Fruit fly (Drosophila melanogaster) whole organism, embryonic: ENCODE data around the gene phol.

Experiments
- Bgb ChIP-seq: fragments of 200-800 bp; sonication (Bioruptor generic); IDR thresholded peaks from 2 replicates; pipeline ENCODE4 v1.3.6; 2022; ENCODE audit warnings: missing biosample characterization, missing genetic modification characterization; ENCODE audit not compliant: partially characterized antibody
- Bteb2 ChIP-seq: fragments of 200-800 bp; sonication (Bioruptor generic); optimal IDR thresholded peaks from 2 replicates; lab custom pipeline; 2016; ENCODE audit warnings: missing biosample characterization, missing genetic modification characterization
- CG10959 ChIP-seq: fragments of 200-800 bp; sonication (Bioruptor generic); IDR thresholded peaks from 2 replicates; pipeline ENCODE4 v1.3.6; 2022; ENCODE audit warnings: missing biosample characterization, missing genetic modification characterization
- CG13296 ChIP-seq: fragments of 200-800 bp; sonication (Bioruptor generic); optimal IDR thresholded peaks from 3 replicates; lab custom pipeline; 2018; ENCODE audit warnings: missing biosample characterization, mild to moderate bottlenecking, missing genetic modification characterization
- CG17359 ChIP-seq: fragments of 200-800 bp; sonication (Bioruptor generic); optimal IDR thresholded peaks from 3 replicates; lab custom pipeline; 2018; ENCODE audit warnings: missing biosample characterization, mild to moderate bottlenecking, missing genetic modification characterization, moderate library complexity
- CG17361 ChIP-seq: fragments of 200-800 bp; sonication (Bioruptor generic); IDR thresholded peaks from 3 replicates; pipeline ENCODE4 v1.3.6; 2022; ENCODE audit warnings: missing biosample characterization, missing genetic modification characterization
- CG17802 ChIP-seq: fragments of 200-800 bp; sonication (Bioruptor generic); optimal IDR thresholded peaks from 2 replicates; lab custom pipeline; 2018; ENCODE audit warnings: missing biosample characterization, mild to moderate bottlenecking, missing genetic modification characterization, moderate library complexity
- CG2199 ChIP-seq: fragments of 200-800 bp; sonication (Bioruptor generic); IDR thresholded peaks from 3 replicates; pipeline ENCODE4 v1.3.6; 2022; ENCODE audit warnings: missing biosample characterization, missing genetic modification characterization
- CG2202 ChIP-seq: fragments of 200-800 bp; sonication (Bioruptor generic); optimal IDR thresholded peaks from 2 replicates; lab custom pipeline; 2018; ENCODE audit warnings: missing biosample characterization, mild to moderate bottlenecking, missing genetic modification characterization
- CG2875 ChIP-seq: fragments of 200-800 bp; sonication (Bioruptor generic); optimal IDR thresholded peaks from 2 replicates; lab custom pipeline; 2017; ENCODE audit warnings: missing biosample characterization, mild to moderate bottlenecking, missing genetic modification characterization, missing genetic modification reagents
- CG30403 ChIP-seq: fragments of 200-800 bp; sonication (Bioruptor generic); optimal IDR thresholded peaks from 3 replicates; lab custom pipeline; 2016; ENCODE audit warnings: missing biosample characterization, missing genetic modification characterization
- CG42726 ChIP-seq: fragments of 200-800 bp; sonication (Bioruptor generic); IDR thresholded peaks from 2 replicates; pipeline ENCODE4 v1.3.6; 2022; ENCODE audit warnings: missing biosample characterization, missing genetic modification characterization; ENCODE audit not compliant: partially characterized antibody
- CG4404 ChIP-seq: fragments of 200-800 bp; sonication (Bioruptor generic); IDR thresholded peaks from 2 replicates; pipeline ENCODE4 v1.3.6; 2022; ENCODE audit warnings: missing biosample characterization, missing genetic modification characterization
- CG4707 ChIP-seq: fragments of 200-800 bp; sonication (Bioruptor generic); optimal IDR thresholded peaks from 2 replicates; lab custom pipeline; 2018; ENCODE audit warnings: missing biosample characterization, mild to moderate bottlenecking, missing genetic modification characterization, moderate library complexity
- CG6272 ChIP-seq: fragments of 200-800 bp; sonication (Bioruptor generic); IDR thresholded peaks from 2 replicates; pipeline ENCODE4 v1.3.6; 2022; ENCODE audit warnings: missing biosample characterization, missing genetic modification characterization
- CG6689 ChIP-seq: fragments of 200-800 bp; sonication (Bioruptor generic); IDR thresholded peaks from 2 replicates; pipeline ENCODE4 v1.3.6; 2022; ENCODE audit warnings: missing biosample characterization, missing genetic modification characterization
- CG7271 ChIP-seq: fragments of 200-800 bp; sonication (Bioruptor generic); optimal IDR thresholded peaks from 2 replicates; lab custom pipeline; 2018; ENCODE audit warnings: missing biosample characterization, mild to moderate bottlenecking, missing genetic modification characterization, moderate library complexity
- CG7745 ChIP-seq: fragments of 200-800 bp; sonication (Bioruptor generic); optimal IDR thresholded peaks from 2 replicates; lab custom pipeline; 2018; ENCODE audit warnings: missing biosample characterization, mild to moderate bottlenecking, missing genetic modification characterization, moderate library complexity
- CG8359 ChIP-seq: fragments of 200-800 bp; sonication (Bioruptor generic); optimal IDR thresholded peaks from 2 replicates; lab custom pipeline; 2017; ENCODE audit warnings: missing biosample characterization, mild to moderate bottlenecking, missing genetic modification characterization, borderline replicate concordance
- CG9817 ChIP-seq: fragments of 200-800 bp; sonication (Bioruptor generic); optimal IDR thresholded peaks from 2 replicates; lab custom pipeline; 2018; ENCODE audit warnings: missing biosample characterization, mild to moderate bottlenecking, missing genetic modification characterization, moderate library complexity
- Camta ChIP-seq: fragments of 200-800 bp; sonication (Bioruptor generic); optimal IDR thresholded peaks from 2 replicates; lab custom pipeline; 2016; ENCODE audit warnings: missing biosample characterization, missing genetic modification characterization
- Dfd ChIP-seq, 2 experiments: fragments of >200 bp; optimal IDR thresholded peaks; 2 replicates each; lab custom pipeline; 2017; ENCODE audit warnings: missing biosample characterization in 2 of 2, missing genetic modification characterization in 2 of 2
- Dip2 ChIP-seq: fragments of 200-800 bp; sonication (Bioruptor generic); IDR thresholded peaks from 2 replicates; pipeline ENCODE4 v1.3.6; 2022; ENCODE audit warnings: missing biosample characterization, missing genetic modification characterization
- Doc3 ChIP-seq: fragments of 200-800 bp; sonication (Bioruptor generic); IDR thresholded peaks from 3 replicates; pipeline ENCODE4 v1.3.6; 2022; ENCODE audit warnings: missing biosample characterization, missing genetic modification characterization; ENCODE audit not compliant: partially characterized antibody
- Drgx ChIP-seq: fragments of 200-800 bp; sonication (Bioruptor generic); IDR thresholded peaks from 2 replicates; pipeline ENCODE4 v1.3.6; 2022; ENCODE audit warnings: missing biosample characterization, missing genetic modification characterization
- HLH54F ChIP-seq: fragments of 200-800 bp; sonication (Bioruptor generic); optimal IDR thresholded peaks from 3 replicates; lab custom pipeline; 2016; ENCODE audit warnings: missing biosample characterization, missing genetic modification characterization
- Hey ChIP-seq: fragments of 200-800 bp; sonication (Bioruptor generic); optimal IDR thresholded peaks from 3 replicates; lab custom pipeline; 2018; ENCODE audit warnings: missing biosample characterization, mild to moderate bottlenecking, missing genetic modification characterization
- Hmx ChIP-seq: fragments of 200-800 bp; sonication (Bioruptor generic); optimal IDR thresholded peaks from 2 replicates; lab custom pipeline; 2016; ENCODE audit warnings: missing biosample characterization, missing genetic modification characterization
- MESR4 ChIP-seq: fragments of 200-800 bp; sonication (Bioruptor generic); optimal IDR thresholded peaks from 2 replicates; lab custom pipeline; 2018; ENCODE audit warnings: missing biosample characterization, mild to moderate bottlenecking, missing genetic modification characterization, moderate library complexity
- Max ChIP-seq: fragments of 200-800 bp; sonication (Bioruptor generic); optimal IDR thresholded peaks from 2 replicates; lab custom pipeline; 2016; ENCODE audit warnings: missing biosample characterization, mild to moderate bottlenecking, missing genetic modification characterization
- Oaz ChIP-seq: fragments of 200-800 bp; sonication (Bioruptor generic); IDR thresholded peaks from 2 replicates; pipeline ENCODE4 v1.3.6; 2022; ENCODE audit warnings: missing biosample characterization, missing genetic modification characterization
- Trl ChIP-seq, 3 experiments: fragments of >200 bp in 2 of 3; fragments of 200-800 bp in 1 of 3; sonication (Bioruptor generic) in 1 of 3; optimal IDR thresholded peaks; 2 replicates in 1 of 3; 3 replicates in 2 of 3; lab custom pipeline; 2016 to 2017; ENCODE audit warnings: missing biosample characterization in 1 of 3, missing genetic modification characterization in 1 of 3
- YL-1 ChIP-seq: fragments of 200-800 bp; sonication (Bioruptor generic); optimal IDR thresholded peaks from 3 replicates; lab custom pipeline; 2017; ENCODE audit warnings: missing biosample characterization, mild to moderate bottlenecking, missing genetic modification characterization
- chn ChIP-seq: fragments of 200-800 bp; sonication (Bioruptor generic); optimal IDR thresholded peaks from 2 replicates; lab custom pipeline; 2016; ENCODE audit warnings: missing biosample characterization, missing genetic modification characterization
- ci ChIP-seq: fragments of 200-800 bp; sonication (Bioruptor generic); IDR thresholded peaks from 3 replicates; pipeline ENCODE4 v1.3.6; 2022; ENCODE audit warnings: missing biosample characterization, missing genetic modification characterization
- dysf ChIP-seq: fragments of 200-800 bp; sonication (Bioruptor generic); IDR thresholded peaks from 3 replicates; pipeline ENCODE4 v1.3.6; 2022; ENCODE audit warnings: missing biosample characterization, missing genetic modification characterization
- fu2 ChIP-seq: fragments of 200-800 bp; sonication (Bioruptor generic); optimal IDR thresholded peaks from 2 replicates; lab custom pipeline; 2016; ENCODE audit warnings: missing biosample characterization, missing genetic modification characterization
- grau ChIP-seq: fragments of 200-800 bp; optimal IDR thresholded peaks from 3 replicates; lab custom pipeline; 2019; ENCODE audit warnings: missing biosample characterization, mild to moderate bottlenecking, missing genetic modification characterization, moderate library complexity
- gt ChIP-seq: fragments of 200-800 bp; sonication (Bioruptor generic); IDR thresholded peaks from 2 replicates; pipeline ENCODE4 v1.3.6; 2022; ENCODE audit warnings: missing biosample characterization, missing genetic modification characterization
- hbn ChIP-seq: fragments of 200-800 bp; sonication (Bioruptor generic); IDR thresholded peaks from 2 replicates; pipeline ENCODE4 v1.3.6; 2022; ENCODE audit warnings: missing biosample characterization, missing genetic modification characterization; ENCODE audit not compliant: partially characterized antibody
- kni ChIP-seq: fragments of 200-800 bp; sonication (Bioruptor generic); optimal IDR thresholded peaks from 3 replicates; lab custom pipeline; 2017; ENCODE audit warnings: mild to moderate bottlenecking, missing biosample characterization, missing genetic modification reagents, missing genetic modification characterization
- lab ChIP-seq: fragments of 200-800 bp; sonication (Bioruptor generic); optimal IDR thresholded peaks from 3 replicates; lab custom pipeline; 2017; ENCODE audit warnings: missing biosample characterization, missing genetic modification characterization, mild to moderate bottlenecking, moderate library complexity, missing genetic modification reagents
- nom ChIP-seq: fragments of 200-800 bp; sonication (Bioruptor generic); optimal IDR thresholded peaks from 2 replicates; lab custom pipeline; 2017; ENCODE audit warnings: missing biosample characterization, missing genetic modification characterization, mild to moderate bottlenecking, moderate library complexity, missing genetic modification reagents
- pum ChIP-seq: fragments of 200-800 bp; sonication (Bioruptor generic); optimal IDR thresholded peaks from 2 replicates; lab custom pipeline; 2016; ENCODE audit warnings: missing biosample characterization, missing genetic modification characterization
- rib ChIP-seq: fragments of 200-800 bp; sonication (Bioruptor generic); IDR thresholded peaks from 2 replicates; pipeline ENCODE4 v1.3.6; 2022; ENCODE audit warnings: missing biosample characterization, missing genetic modification characterization
- run ChIP-seq: fragments of 200-800 bp; sonication (Bioruptor generic); optimal IDR thresholded peaks from 3 replicates; lab custom pipeline; 2018; ENCODE audit warnings: missing biosample characterization, mild to moderate bottlenecking, missing genetic modification characterization
- scrt ChIP-seq: fragments of 200-800 bp; sonication (Bioruptor generic); optimal IDR thresholded peaks from 2 replicates; lab custom pipeline; 2018; ENCODE audit warnings: missing biosample characterization, mild to moderate bottlenecking, missing genetic modification characterization, moderate library complexity
- sd ChIP-seq: fragments of 200-800 bp; sonication (Bioruptor generic); optimal IDR thresholded peaks from 3 replicates; lab custom pipeline; 2018; ENCODE audit warnings: missing biosample characterization, mild to moderate bottlenecking, missing genetic modification characterization, moderate library complexity
- sens-2 ChIP-seq: fragments of 200-800 bp; sonication (Bioruptor generic); IDR thresholded peaks from 2 replicates; pipeline ENCODE4 v1.3.6; 2022; ENCODE audit warnings: missing biosample characterization, missing genetic modification characterization
- stwl ChIP-seq: fragments of 200-800 bp; sonication (Bioruptor generic); optimal IDR thresholded peaks from 3 replicates; lab custom pipeline; 2018; ENCODE audit warnings: missing biosample characterization, mild to moderate bottlenecking, missing genetic modification characterization, moderate library complexity

phol gene

DNA sequence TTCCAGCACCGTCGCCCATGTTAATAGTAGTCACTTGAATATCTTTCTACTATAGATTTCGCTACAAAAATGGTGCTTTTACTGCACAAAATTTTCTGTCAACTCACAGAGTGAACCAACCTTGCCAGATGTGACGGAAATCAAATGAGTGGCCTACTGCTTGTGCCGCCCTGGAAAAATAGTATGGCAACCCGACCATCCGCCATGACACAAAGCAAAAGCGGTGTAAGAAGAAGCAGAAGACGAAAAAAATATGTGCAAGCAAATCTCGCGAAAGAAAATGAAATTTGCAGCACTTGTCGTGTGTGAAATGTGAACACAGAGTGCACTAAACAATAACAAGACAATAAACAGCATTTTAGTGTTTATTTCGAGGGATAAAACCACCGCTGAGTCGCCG lies 20.7 kb upstream of the phol start, which contains the start of the genes Uch-L5 and Jarid2 (continued):
- TF ChIP-seq Hmx (GFP tag; lab: Kevin White, UChicago): no peak
- peak; percentile 31; the same call in 1 of the 2 replicates for TF ChIP-seq Drgx (GFP tag; lab: Robert Waterston, UW)
- peak; percentile 21 for TF ChIP-seq CG9817
- TF ChIP-seq Dip2 (GFP tag; lab: Robert Waterston, UW): no peak
- TF ChIP-seq dysf (GFP tag; lab: Robert Waterston, UW): peak; percentile 41; the same call in 2 of the 3 replicates
- TF ChIP-seq CG4404 (GFP tag; lab: Robert Waterston, UW): no peak
- TF ChIP-seq ci (GFP tag; lab: Robert Waterston, UW): peak; percentile 79; the same call in 2 of the 3 replicates
- no peak for TF ChIP-seq gt (GFP tag; lab: Robert Waterston, UW)
- TF ChIP-seq chn (GFP tag; lab: Kevin White, UChicago): peak; percentile 65
- TF ChIP-seq Dfd (GFP tag; optimal IDR thresholded peaks at IDR 0.05; lab: Kevin White, UChicago): no peak
- no peak for TF ChIP-seq scrt (GFP tag; lab: Kevin White, UChicago)
- TF ChIP-seq stwl (tag; lab: Kevin White, UChicago): peak; percentile 93
- TF ChIP-seq nom (GFP tag; lab: Kevin White, UChicago): peak; percentile 40
- TF ChIP-seq CG2875 (GFP tag; lab: Kevin White, UChicago): peak; percentile 2
- no peak for TF ChIP-seq Hey (tag; lab: Kevin White, UChicago)
- TF ChIP-seq run (tag; lab: Kevin White, UChicago): no peak
- peak; percentile 41 for TF ChIP-seq CG13296 (GFP tag; lab: Kevin White, UChicago)
- TF ChIP-seq HLH54F (GFP tag; lab: Kevin White, UChicago): peak; percentile 70
- no peak for TF ChIP-seq CG2199 (GFP tag; lab: Robert Waterston, UW)
- TF ChIP-seq CG30403: peak; percentile 51
- TF ChIP-seq CG42726 (GFP tag; lab: Robert Waterston, UW): peak; percentile 67
- TF ChIP-seq CG7745 (tag; lab: Kevin White, UChicago): no peak
- TF ChIP-seq fu2 (GFP tag; lab: Kevin White, UChicago): peak; percentile 56
- TF ChIP-seq CG7271 (tag; lab: Kevin White, UChicago): peak; percentile 48
- TF ChIP-seq sens-2: no peak
- no peak for TF ChIP-seq Trl (optimal IDR thresholded peaks at IDR 0.05; lab: Kevin White, UChicago)
- peak; percentile 66 for TF ChIP-seq Trl (GFP tag; optimal IDR thresholded peaks at IDR 0.05; lab: Kevin White, UChicago)
- TF ChIP-seq pum (GFP tag; lab: Kevin White, UChicago): peak; percentile 42
- no peak for TF ChIP-seq CG10959 (GFP tag; lab: Robert Waterston, UW)
- no peak for TF ChIP-seq Oaz (GFP tag; lab: Robert Waterston, UW)
- TF ChIP-seq lab (GFP tag; lab: Kevin White, UChicago): peak; percentile 65
- TF ChIP-seq sd (tag; lab: Kevin White, UChicago): no peak
- peak; percentile 81 for TF ChIP-seq rib (GFP tag; lab: Robert Waterston, UW)
- TF ChIP-seq hbn (GFP tag; lab: Robert Waterston, UW): no peak
- TF ChIP-seq Bteb2 (GFP tag; lab: Kevin White, UChicago): no peak
- TF ChIP-seq YL-1 (GFP tag; lab: Kevin White, UChicago): peak; percentile 98
- no peak for TF ChIP-seq CG4707 (GFP tag; lab: Kevin White, UChicago)
- TF ChIP-seq kni: peak; percentile 14
- TF ChIP-seq Doc3: no peak; the same call in 2 of the 3 replicates
- no peak for TF ChIP-seq CG6689 (GFP tag; lab: Robert Waterston, UW)
- TF ChIP-seq CG17802 (tag; lab: Kevin White, UChicago): no peak
- TF ChIP-seq grau (tag; lab: Kevin White, UChicago): peak; percentile 43
- no peak for TF ChIP-seq CG6272 (GFP tag; lab: Robert Waterston, UW)
- peak; percentile 11 for TF ChIP-seq CG17359 (tag; lab: Kevin White, UChicago)
- TF ChIP-seq CG2202 (tag; lab: Kevin White, UChicago): no peak
- no peak for TF ChIP-seq CG8359 (GFP tag; lab: Kevin White, UChicago)
- peak; percentile 45 for TF ChIP-seq Bgb (GFP tag; lab: Robert Waterston, UW)
- TF ChIP-seq Camta: peak; percentile 55
- peak; percentile 96 for TF ChIP-seq MESR4 (GFP tag; lab: Kevin White, UChicago)
- TF ChIP-seq CG17361 (GFP tag; lab: Robert Waterston, UW): no peak
- peak; percentile 52 for TF ChIP-seq Max (GFP tag; lab: Kevin White, UChicago)
